Fruit fly (Drosophila melanogaster) whole organism, adult: ENCODE data around the gene kon.

Experiments
- CG11617 ChIP-seq: fragments of 200-800 bp; sonication (Bioruptor generic); optimal IDR thresholded peaks from 2 replicates; lab custom pipeline; 2017; ENCODE audit warnings: mild to moderate bottlenecking, missing biosample characterization, missing genetic modification reagents, missing genetic modification characterization
- CG12768 ChIP-seq: fragments of 200-800 bp; sonication (Bioruptor generic); optimal IDR thresholded peaks from 2 replicates; lab custom pipeline; 2017; ENCODE audit warnings: missing biosample characterization, missing genetic modification characterization, mild to moderate bottlenecking, moderate library complexity, missing genetic modification reagents
- CG14711 ChIP-seq: fragments of 200-800 bp; sonication (Bioruptor generic); optimal IDR thresholded peaks from 2 replicates; lab custom pipeline; 2018; ENCODE audit warnings: missing biosample characterization, mild to moderate bottlenecking, missing genetic modification characterization, moderate library complexity
- CG1620 ChIP-seq: fragments of 200-800 bp; sonication (Bioruptor generic); optimal IDR thresholded peaks from 2 replicates; lab custom pipeline; 2016; ENCODE audit warnings: missing biosample characterization, missing genetic modification characterization
- CG33017 ChIP-seq: fragments of 200-800 bp; sonication (Bioruptor generic); optimal IDR thresholded peaks from 2 replicates; lab custom pipeline; 2018; ENCODE audit warnings: missing biosample characterization, mild to moderate bottlenecking, missing genetic modification characterization, moderate library complexity
- CG5204 ChIP-seq: fragments of 200-800 bp; sonication (Bioruptor generic); optimal IDR thresholded peaks from 2 replicates; lab custom pipeline; 2016; ENCODE audit warnings: missing biosample characterization, missing genetic modification characterization
- CG7045 ChIP-seq: fragments of 200-800 bp; sonication (Bioruptor generic); optimal IDR thresholded peaks from 2 replicates; lab custom pipeline; 2017; ENCODE audit warnings: missing biosample characterization, mild to moderate bottlenecking, missing genetic modification characterization
- CG7101 ChIP-seq: fragments of 200-800 bp; sonication (Bioruptor generic); optimal IDR thresholded peaks from 2 replicates; lab custom pipeline; 2018; ENCODE audit warnings: missing biosample characterization, mild to moderate bottlenecking, missing genetic modification characterization, moderate library complexity
- Clk ChIP-seq: fragments of 200-800 bp; sonication (Bioruptor generic); optimal IDR thresholded peaks from 2 replicates; lab custom pipeline; 2017; ENCODE audit warnings: missing biosample characterization, missing genetic modification characterization
- Crg-1 ChIP-seq: fragments of 200-800 bp; sonication (Bioruptor generic); optimal IDR thresholded peaks from 2 replicates; lab custom pipeline; 2016; ENCODE audit warnings: missing biosample characterization, missing genetic modification characterization
- Hr96 ChIP-seq: fragments of 200-800 bp; sonication (Bioruptor generic); optimal IDR thresholded peaks from 2 replicates; lab custom pipeline; 2016; ENCODE audit warnings: missing biosample characterization, missing genetic modification characterization
- Mnt ChIP-seq: fragments of 200-800 bp; sonication (Bioruptor generic); optimal IDR thresholded peaks from 2 replicates; lab custom pipeline; 2016; ENCODE audit warnings: missing biosample characterization, mild to moderate bottlenecking, missing genetic modification characterization
- bab1 ChIP-seq: fragments of 200-800 bp; sonication (Bioruptor generic); optimal IDR thresholded peaks from 3 replicates; lab custom pipeline; 2019; ENCODE audit warnings: missing biosample characterization, mild to moderate bottlenecking, missing genetic modification characterization, moderate library complexity
- cic ChIP-seq: fragments of 200-800 bp; sonication (Bioruptor generic); optimal IDR thresholded peaks from 2 replicates; lab custom pipeline; 2017; ENCODE audit warnings: missing biosample characterization, mild to moderate bottlenecking, missing genetic modification characterization, moderate library complexity
- cnc ChIP-seq, 2 experiments: fragments of >200 bp; optimal IDR thresholded peaks; 2 replicates each; lab custom pipeline; 2017
- kay ChIP-seq: fragments of 200-800 bp; sonication (Bioruptor generic); peaks from one replicate; lab custom pipeline; 2016; ENCODE audit warnings: missing biosample characterization, missing genetic modification characterization, borderline replicate concordance
- ovo ChIP-seq: fragments of 200-800 bp; sonication (Bioruptor generic); optimal IDR thresholded peaks from 2 replicates; lab custom pipeline; 2016; ENCODE audit warnings: missing biosample characterization, missing genetic modification characterization
- pad ChIP-seq: fragments of 200-800 bp; sonication (Bioruptor generic); optimal IDR thresholded peaks from 3 replicates; lab custom pipeline; 2017; ENCODE audit warnings: missing biosample characterization, missing genetic modification characterization, mild to moderate bottlenecking, moderate library complexity, missing genetic modification reagents
- tj ChIP-seq: fragments of 200-800 bp; sonication (Bioruptor generic); optimal IDR thresholded peaks from 3 replicates; lab custom pipeline; 2017; ENCODE audit warnings: missing biosample characterization, mild to moderate bottlenecking, missing genetic modification characterization, moderate library complexity
- toe ChIP-seq: fragments of 200-800 bp; sonication (Bioruptor generic); optimal IDR thresholded peaks from 2 replicates; lab custom pipeline; 2016; ENCODE audit warnings: missing biosample characterization, missing genetic modification characterization

The kon gene

DNA sequence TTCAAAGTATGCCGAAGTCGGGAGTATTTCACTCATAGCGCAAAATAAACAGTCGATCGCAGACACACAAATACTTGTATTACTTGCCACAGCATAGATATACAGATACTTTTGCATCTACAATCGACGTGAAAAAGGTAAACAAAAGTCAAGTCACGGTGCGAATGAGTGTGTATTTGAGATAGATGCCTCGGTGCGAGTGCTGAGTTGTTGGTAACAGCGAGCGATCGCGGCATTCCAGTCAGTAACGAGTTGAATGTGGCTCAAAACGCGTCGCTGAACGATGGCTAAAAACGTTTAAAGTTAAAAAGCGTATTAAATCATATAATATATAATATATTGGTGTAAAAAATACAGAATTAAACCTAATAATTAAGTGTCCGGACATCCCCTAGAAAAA is 18.6 kb downstream of the kon start, which contains the start of gene grnd:
Gene grnd, plus strand, starts transcription at position 207 of the 400 bp plus-strand sequence.
- no peak for TF ChIP-seq ovo (GFP tag; lab: Kevin White, UChicago)
- peak; percentile 55 for TF ChIP-seq kay (GFP tag; lab: Kevin White, UChicago)
- peak in 1 of 2 experiments; percentile 9 for TF ChIP-seq cnc (optimal IDR thresholded peaks at IDR 0.05; lab: Kevin White, UChicago)
- peak; percentile 10 for TF ChIP-seq CG12768 (GFP tag; lab: Kevin White, UChicago)
- peak; percentile 56 for TF ChIP-seq cic (GFP tag; lab: Kevin White, UChicago)

dm6 chr2L:18484382-18485050 is 19.3 kb downstream of the kon start, which contains the start of gene CG10283:
CG10283 (minus strand) TSS chr2L:18484513.
- TF ChIP-seq CG33017 (tag; lab: Kevin White, UChicago): no peak
- TF ChIP-seq Hr96 (GFP tag; lab: Kevin White, UChicago): no peak
- no peak for TF ChIP-seq CG5204 (GFP tag; lab: Kevin White, UChicago)
- peak; percentile 49 for TF ChIP-seq tj (GFP tag; lab: Kevin White, UChicago)
- TF ChIP-seq ovo (GFP tag; lab: Kevin White, UChicago): no peak
- TF ChIP-seq Crg-1: no peak
- peak; percentile 57 for TF ChIP-seq Mnt (GFP tag; lab: Kevin White, UChicago)
- TF ChIP-seq bab1 (GFP tag; lab: Kevin White, UChicago): peak; percentile 60
- TF ChIP-seq CG12768 (GFP tag; lab: Kevin White, UChicago): peak; percentile 37
- TF ChIP-seq cic (GFP tag; lab: Kevin White, UChicago): peak; percentile 2

DNA sequence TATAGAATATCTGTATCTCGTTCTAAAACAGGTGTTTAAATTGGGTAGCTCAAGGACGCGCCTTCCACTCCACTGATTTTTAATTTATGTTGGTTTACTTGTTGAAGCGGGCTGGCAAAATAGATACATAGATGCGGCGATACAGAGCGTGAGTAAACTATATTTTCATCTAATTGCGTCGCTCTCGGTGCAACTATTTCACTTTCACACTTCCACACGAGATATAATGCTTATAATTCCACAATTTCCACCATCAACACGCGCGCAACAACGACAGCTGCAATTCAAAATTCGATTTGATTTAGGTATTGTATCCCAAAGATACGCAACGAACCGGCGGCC is 19.8 kb downstream of the kon start:
- TF ChIP-seq Crg-1 (peak; percentile 0), tj (GFP tag; lab: Kevin White, UChicago) (no peak), ovo (GFP tag; lab: Kevin White, UChicago) (no peak), cic (GFP tag; lab: Kevin White, UChicago) (no peak), pad (GFP tag; lab: Kevin White, UChicago) (no peak)

- no peak for TF ChIP-seq CG12768 (GFP tag; lab: Kevin White, UChicago)
- TF ChIP-seq tj (GFP tag; lab: Kevin White, UChicago): peak; percentile 57
- no peak for TF ChIP-seq Clk (GFP tag; lab: Kevin White, UChicago)
- no peak for TF ChIP-seq ovo (GFP tag; lab: Kevin White, UChicago)
- TF ChIP-seq Hr96 (GFP tag; lab: Kevin White, UChicago): no peak
- no peak for TF ChIP-seq pad (GFP tag; lab: Kevin White, UChicago)
- no peak for TF ChIP-seq CG7045
Observed at dm6 chr2L:18482989-18483388, 20.8 kb downstream of the kon start.

dm6 chr2L:18482170-18482569 is 21.6 kb downstream of the kon start:
- TF ChIP-seq Crg-1 (no peak), CG5204 (GFP tag; lab: Kevin White, UChicago) (no peak), CG12768 (GFP tag; lab: Kevin White, UChicago) (no peak), tj (GFP tag; lab: Kevin White, UChicago) (no peak), CG7101 (tag; lab: Kevin White, UChicago) (no peak), CG14711 (tag; lab: Kevin White, UChicago) (no peak), Mnt (GFP tag; lab: Kevin White, UChicago) (no peak), cnc (optimal IDR thresholded peaks at IDR 0.05; lab: Kevin White, UChicago) (no peak), CG1620 (GFP tag; lab: Kevin White, UChicago) (no peak), kay (GFP tag; lab: Kevin White, UChicago) (no peak), Hr96 (GFP tag; lab: Kevin White, UChicago) (no peak), bab1 (GFP tag; lab: Kevin White, UChicago) (no peak), ovo (GFP tag; lab: Kevin White, UChicago) (no peak), CG11617 (GFP tag; lab: Kevin White, UChicago) (no peak), CG33017 (tag; lab: Kevin White, UChicago) (no peak), toe (no peak), cic (GFP tag; lab: Kevin White, UChicago) (no peak), CG7045 (no peak)

DNA sequence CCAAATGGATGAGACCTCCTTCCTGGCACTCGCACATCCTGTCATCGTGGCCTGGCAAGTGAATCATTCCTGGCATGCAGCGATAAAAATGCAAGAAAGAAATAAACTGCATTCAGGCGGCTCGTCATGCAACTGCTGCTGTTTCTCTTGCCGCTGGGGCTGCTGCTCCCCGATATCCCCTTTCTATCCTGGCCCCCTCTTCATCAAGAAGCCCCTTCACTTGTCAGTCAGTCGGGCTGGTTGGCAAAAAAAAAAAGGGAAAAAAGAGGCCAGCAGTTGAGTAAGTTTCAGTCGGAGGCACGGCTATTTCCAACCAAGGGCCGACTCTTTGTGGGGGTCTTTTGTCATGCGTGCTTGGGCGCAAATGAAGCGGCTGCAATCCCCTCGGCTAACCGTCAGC is 22.0 kb downstream of the kon start:
- TF ChIP-seq Hr96 (GFP tag; lab: Kevin White, UChicago): no peak
- no peak for TF ChIP-seq CG1620 (GFP tag; lab: Kevin White, UChicago)
- no peak for TF ChIP-seq pad (GFP tag; lab: Kevin White, UChicago)
- TF ChIP-seq cic (GFP tag; lab: Kevin White, UChicago): no peak
- TF ChIP-seq toe: no peak
- TF ChIP-seq CG14711 (tag; lab: Kevin White, UChicago): no peak
- TF ChIP-seq kay (GFP tag; lab: Kevin White, UChicago): no peak
- no peak for TF ChIP-seq Clk (GFP tag; lab: Kevin White, UChicago)
- no peak for TF ChIP-seq tj (GFP tag; lab: Kevin White, UChicago)
- no peak for TF ChIP-seq cnc (optimal IDR thresholded peaks at IDR 0.05; lab: Kevin White, UChicago)
- no peak for TF ChIP-seq CG7045
- TF ChIP-seq CG12768 (GFP tag; lab: Kevin White, UChicago): no peak
- TF ChIP-seq CG33017 (tag; lab: Kevin White, UChicago): no peak
- no peak for TF ChIP-seq CG7101 (tag; lab: Kevin White, UChicago)
- no peak for TF ChIP-seq ovo (GFP tag; lab: Kevin White, UChicago)
- no peak for TF ChIP-seq Crg-1
- no peak for TF ChIP-seq CG11617 (GFP tag; lab: Kevin White, UChicago)
